Fruit fly (Drosophila melanogaster) whole organism, prepupa: ENCODE results near the gene CG43290.

ENCODE experiments used
- CG10631 ChIP-seq: fragments of 200-800 bp; sonication (Bioruptor generic); optimal IDR thresholded peaks from 2 replicates; lab custom pipeline; 2016; ENCODE audit warnings: missing biosample characterization, missing genetic modification characterization
- CG11294 ChIP-seq: fragments of 200-800 bp; sonication (Bioruptor generic); IDR thresholded peaks from 2 replicates; pipeline ENCODE4 v1.3.6; 2022; ENCODE audit warnings: missing biosample characterization, missing genetic modification characterization
- CG11762 ChIP-seq: fragments of 200-800 bp; sonication (Bioruptor generic); optimal IDR thresholded peaks from 3 replicates; lab custom pipeline; 2016; ENCODE audit warnings: missing biosample characterization, missing genetic modification characterization; ENCODE audit not compliant: insufficient read depth
- CG11902 ChIP-seq: fragments of 200-800 bp; sonication (Bioruptor generic); optimal IDR thresholded peaks from 3 replicates; lab custom pipeline; 2016; ENCODE audit warnings: missing biosample characterization, missing genetic modification characterization
- CG1621 ChIP-seq: fragments of 200-800 bp; sonication (Bioruptor generic); optimal IDR thresholded peaks from 3 replicates; lab custom pipeline; 2018; ENCODE audit warnings: missing biosample characterization, mild to moderate bottlenecking, missing genetic modification characterization
- CG16779 ChIP-seq: fragments of 200-800 bp; sonication (Bioruptor generic); optimal IDR thresholded peaks from 3 replicates; lab custom pipeline; 2017; ENCODE audit warnings: missing biosample characterization, mild to moderate bottlenecking, missing genetic modification characterization
- CG3032 ChIP-seq: fragments of 200-800 bp; optimal IDR thresholded peaks from 2 replicates; lab custom pipeline; 2019; ENCODE audit warnings: missing biosample characterization, mild to moderate bottlenecking, missing genetic modification characterization, moderate library complexity
- CG31627 ChIP-seq: fragments of 200-800 bp; sonication (Bioruptor generic); optimal IDR thresholded peaks from 3 replicates; lab custom pipeline; 2016; ENCODE audit warnings: missing biosample characterization, missing genetic modification characterization
- CG32006 ChIP-seq: fragments of 200-800 bp; sonication (Bioruptor generic); optimal IDR thresholded peaks from 3 replicates; lab custom pipeline; 2017; ENCODE audit warnings: missing biosample characterization, mild to moderate bottlenecking, missing genetic modification characterization
- CG34406 ChIP-seq: fragments of 200-800 bp; sonication (Bioruptor generic); optimal IDR thresholded peaks from 3 replicates; lab custom pipeline; 2016; ENCODE audit warnings: missing biosample characterization, missing genetic modification characterization
- CG3919 ChIP-seq: fragments of 200-800 bp; sonication (Bioruptor generic); optimal IDR thresholded peaks from 3 replicates; lab custom pipeline; 2016; ENCODE audit warnings: missing biosample characterization, missing genetic modification characterization
- CG6163 ChIP-seq: fragments of 200-800 bp; sonication (Bioruptor generic); IDR thresholded peaks from 3 replicates; pipeline ENCODE4 v1.3.6; 2022; ENCODE audit warnings: missing biosample characterization, missing genetic modification characterization
- CG6276 ChIP-seq: fragments of 200-800 bp; sonication (Bioruptor generic); optimal IDR thresholded peaks from 2 replicates; lab custom pipeline; 2017; ENCODE audit warnings: missing biosample characterization, mild to moderate bottlenecking, missing genetic modification characterization
- CG6792 ChIP-seq: fragments of 200-800 bp; sonication (Bioruptor generic); optimal IDR thresholded peaks from 3 replicates; lab custom pipeline; 2016; ENCODE audit warnings: missing biosample characterization, missing genetic modification characterization
- CG6854 ChIP-seq: fragments of 200-800 bp; sonication (Bioruptor generic); optimal IDR thresholded peaks from 2 replicates; lab custom pipeline; 2017; ENCODE audit warnings: missing biosample characterization, mild to moderate bottlenecking, missing genetic modification characterization
- CG7368 ChIP-seq: fragments of 200-800 bp; sonication (Bioruptor generic); optimal IDR thresholded peaks from 3 replicates; lab custom pipeline; 2016; ENCODE audit warnings: missing biosample characterization, missing genetic modification characterization
- CG8119 ChIP-seq: fragments of 200-800 bp; sonication (Bioruptor generic); IDR thresholded peaks from 3 replicates; pipeline ENCODE4 v1.3.6; 2022; ENCODE audit warnings: missing biosample characterization, missing genetic modification characterization
- CG8319 ChIP-seq: fragments of 200-800 bp; sonication (Bioruptor generic); optimal IDR thresholded peaks from 3 replicates; lab custom pipeline; 2016; ENCODE audit warnings: missing biosample characterization, missing genetic modification characterization
- CG8632 ChIP-seq: fragments of 200-800 bp; sonication (Bioruptor generic); optimal IDR thresholded peaks from 3 replicates; lab custom pipeline; 2016; ENCODE audit warnings: missing biosample characterization, missing genetic modification characterization
- CG9139 ChIP-seq: fragments of 200-800 bp; sonication (Bioruptor generic); optimal IDR thresholded peaks from 3 replicates; lab custom pipeline; 2017; ENCODE audit warnings: missing biosample characterization, mild to moderate bottlenecking, missing genetic modification characterization
- Eip75B ChIP-seq: fragments of 200-800 bp; sonication (Bioruptor generic); optimal IDR thresholded peaks from 3 replicates; lab custom pipeline; 2016; ENCODE audit warnings: missing biosample characterization, missing genetic modification characterization
- Ets21C ChIP-seq: fragments of 200-800 bp; sonication (Bioruptor generic); optimal IDR thresholded peaks from 3 replicates; lab custom pipeline; 2016; ENCODE audit warnings: missing biosample characterization, missing genetic modification characterization
- Gug ChIP-seq: fragments of 200-800 bp; sonication (Bioruptor generic); IDR thresholded peaks from 2 replicates; pipeline ENCODE4 v1.3.6; 2022; ENCODE audit warnings: missing biosample characterization, missing genetic modification characterization
- Hr38 ChIP-seq: sonication (Bioruptor generic); optimal IDR thresholded peaks from 2 replicates; lab custom pipeline; 2016; ENCODE audit warnings: missing biosample characterization, missing genetic modification characterization
- Hr39 ChIP-seq: fragments of 200-800 bp; sonication (Bioruptor generic); optimal IDR thresholded peaks from 2 replicates; lab custom pipeline; 2016; ENCODE audit warnings: missing biosample characterization, missing genetic modification characterization
- Lpt ChIP-seq: fragments of 200-800 bp; sonication (Bioruptor generic); optimal IDR thresholded peaks from 3 replicates; lab custom pipeline; 2016; ENCODE audit warnings: missing biosample characterization, missing genetic modification characterization
- Met ChIP-seq: fragments of 200-800 bp; sonication (Bioruptor generic); optimal IDR thresholded peaks from 3 replicates; lab custom pipeline; 2016; ENCODE audit warnings: missing biosample characterization, missing genetic modification characterization
- OdsH ChIP-seq: fragments of 200-800 bp; sonication (Bioruptor generic); optimal IDR thresholded peaks from 3 replicates; lab custom pipeline; 2016; ENCODE audit warnings: missing biosample characterization, missing genetic modification characterization
- Smox ChIP-seq: fragments of 200-800 bp; sonication (Bioruptor generic); optimal IDR thresholded peaks from 3 replicates; lab custom pipeline; 2016; ENCODE audit warnings: missing biosample characterization, missing genetic modification characterization
- Sox15 ChIP-seq: fragments of 200-800 bp; sonication (Bioruptor generic); optimal IDR thresholded peaks from 3 replicates; lab custom pipeline; 2016; ENCODE audit warnings: missing biosample characterization, missing genetic modification characterization
- acj6 ChIP-seq: fragments of 200-800 bp; sonication (Bioruptor generic); optimal IDR thresholded peaks from 3 replicates; lab custom pipeline; 2016; ENCODE audit warnings: missing biosample characterization, missing genetic modification characterization
- cyc ChIP-seq: fragments of 200-800 bp; sonication (Bioruptor generic); optimal IDR thresholded peaks from 3 replicates; lab custom pipeline; 2016; ENCODE audit warnings: missing biosample characterization, missing genetic modification characterization
- dac ChIP-seq: fragments of 200-800 bp; sonication (Bioruptor generic); optimal IDR thresholded peaks from 2 replicates; lab custom pipeline; 2017; ENCODE audit warnings: missing biosample characterization, mild to moderate bottlenecking, missing genetic modification characterization
- dsx ChIP-seq: fragments of 200-800 bp; optimal IDR thresholded peaks from 3 replicates; lab custom pipeline; 2019; ENCODE audit warnings: missing biosample characterization, mild to moderate bottlenecking, missing genetic modification characterization, moderate library complexity; ENCODE audit not compliant: poor library complexity, severe bottlenecking
- eg ChIP-seq: fragments of 200-800 bp; sonication (Bioruptor generic); IDR thresholded peaks from 3 replicates; pipeline ENCODE4 v1.3.6; 2022; ENCODE audit warnings: missing biosample characterization, missing genetic modification characterization
- esn ChIP-seq: fragments of 200-800 bp; sonication (Bioruptor generic); optimal IDR thresholded peaks from 2 replicates; lab custom pipeline; 2016; ENCODE audit warnings: missing biosample characterization, mild to moderate bottlenecking, missing genetic modification characterization, moderate library complexity
- fd59A ChIP-seq: fragments of 200-800 bp; sonication (Bioruptor generic); optimal IDR thresholded peaks from 2 replicates; lab custom pipeline; 2017; ENCODE audit warnings: missing biosample characterization, mild to moderate bottlenecking, missing genetic modification characterization, missing genetic modification reagents
- fd85E ChIP-seq: fragments of 200-800 bp; sonication (Bioruptor generic); optimal IDR thresholded peaks from 3 replicates; lab custom pipeline; 2016; ENCODE audit warnings: missing biosample characterization, missing genetic modification characterization
- fkh ChIP-seq: fragments of 200-800 bp; sonication (Bioruptor generic); optimal IDR thresholded peaks from 3 replicates; lab custom pipeline; 2017; ENCODE audit warnings: missing biosample characterization, mild to moderate bottlenecking, missing genetic modification characterization, moderate library complexity
- net ChIP-seq: fragments of 200-800 bp; sonication (Bioruptor generic); optimal IDR thresholded peaks from 3 replicates; lab custom pipeline; 2016; ENCODE audit warnings: missing biosample characterization, missing genetic modification characterization
- pdm3 ChIP-seq: fragments of 200-800 bp; sonication (Bioruptor generic); optimal IDR thresholded peaks from 3 replicates; lab custom pipeline; 2016; ENCODE audit warnings: missing biosample characterization, missing genetic modification characterization
- salr ChIP-seq, 2 experiments: fragments of 200-800 bp; sonication (Bioruptor generic); optimal IDR thresholded peaks; 3 replicates each; lab custom pipeline; 2016 to 2018; ENCODE audit warnings: missing biosample characterization in 2 of 2, missing genetic modification characterization in 2 of 2, mild to moderate bottlenecking in 1 of 2
- ss ChIP-seq, 2 experiments: fragments of 200-800 bp; sonication (Bioruptor generic); optimal IDR thresholded peaks; 2 replicates in 1 of 2; 3 replicates in 1 of 2; lab custom pipeline; 2017 to 2018; ENCODE audit warnings: mild to moderate bottlenecking in 2 of 2, missing biosample characterization in 2 of 2, missing genetic modification characterization in 2 of 2, moderate library complexity in 1 of 2
- svp ChIP-seq: fragments of 200-800 bp; sonication (Bioruptor generic); peaks from one replicate; lab custom pipeline; 2016; ENCODE audit warnings: missing biosample characterization, missing genetic modification characterization
- topi ChIP-seq: fragments of 200-800 bp; sonication (Bioruptor generic); optimal IDR thresholded peaks from 3 replicates; lab custom pipeline; 2016; ENCODE audit warnings: missing biosample characterization, missing genetic modification characterization
- vri ChIP-seq: fragments of 200-800 bp; sonication (Bioruptor generic); optimal IDR thresholded peaks from 3 replicates; lab custom pipeline; 2016; ENCODE audit warnings: missing biosample characterization, mild to moderate bottlenecking, missing genetic modification characterization

CG43290 gene

DNA sequence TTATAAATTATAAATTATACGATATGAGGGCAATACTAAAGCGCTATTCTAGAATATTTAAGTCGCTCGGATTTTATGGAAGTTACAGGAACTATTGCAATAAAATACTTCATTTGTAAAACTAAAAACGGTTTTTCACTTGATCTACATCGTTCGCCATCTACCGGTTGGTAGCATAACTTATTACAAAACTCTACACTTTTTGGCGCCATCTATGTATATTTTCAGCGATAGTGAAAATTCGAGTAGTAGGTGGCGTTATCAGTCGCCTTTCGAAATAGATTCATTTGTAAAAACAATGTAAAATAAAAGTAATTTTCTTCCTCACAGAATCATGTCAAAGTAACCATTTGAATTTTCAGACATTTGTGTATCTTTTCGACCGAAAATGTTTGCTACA lies 2.9 kb downstream of the CG43290 start, which contains the start of gene nxf4 (continued):
- TF ChIP-seq CG8632 (GFP tag; lab: Kevin White, UChicago) (no peak), fd59A (GFP tag; lab: Kevin White, UChicago) (no peak), Hr39 (GFP tag; lab: Kevin White, UChicago) (peak; percentile 59), CG34406 (GFP tag; lab: Kevin White, UChicago) (no peak), CG3919 (GFP tag; lab: Kevin White, UChicago) (peak; percentile 40), pdm3 (GFP tag; lab: Kevin White, UChicago) (peak; percentile 34), CG6163 (GFP tag; lab: Robert Waterston, UW) (no peak), Eip75B (GFP tag; lab: Kevin White, UChicago) (peak; percentile 15), net (GFP tag; lab: Kevin White, UChicago) (no peak), esn (GFP tag; lab: Kevin White, UChicago) (peak; percentile 43), CG3032 (tag; lab: Kevin White, UChicago) (no peak), Lpt (GFP tag; lab: Kevin White, UChicago) (no peak), fd85E (GFP tag; lab: Kevin White, UChicago) (no peak), CG32006 (GFP tag; lab: Kevin White, UChicago) (no peak), CG6792 (GFP tag; lab: Kevin White, UChicago) (no peak), Met (GFP tag; lab: Kevin White, UChicago) (peak; percentile 23), Hr38 (GFP tag; lab: Kevin White, UChicago) (no peak), ss (GFP tag; optimal IDR thresholded peaks at IDR 0.05; lab: Kevin White, UChicago) (no peak), vri (GFP tag; lab: Kevin White, UChicago) (no peak), Ets21C (GFP tag; lab: Kevin White, UChicago) (no peak), Sox15 (GFP tag; lab: Kevin White, UChicago) (no peak), OdsH (GFP tag; lab: Kevin White, UChicago) (peak; percentile 33), topi (GFP tag; lab: Kevin White, UChicago) (peak; percentile 32), CG31627 (GFP tag; lab: Kevin White, UChicago) (peak; percentile 61), CG1621 (no peak), fkh (GFP tag; lab: Kevin White, UChicago) (no peak), cyc (GFP tag; lab: Kevin White, UChicago) (peak; percentile 61), CG9139 (GFP tag; lab: Kevin White, UChicago) (no peak), CG8319 (no peak), eg (GFP tag; lab: Robert Waterston, UW) (no peak), Smox (GFP tag; lab: Kevin White, UChicago) (peak; percentile 27), salr (GFP tag; optimal IDR thresholded peaks at IDR 0.05; lab: Kevin White, UChicago) (no peak), dac (GFP tag; lab: Kevin White, UChicago) (peak; percentile 1), CG10631 (peak; percentile 24), CG11294 (no peak), dsx (GFP tag; lab: Kevin White, UChicago) (no peak), acj6 (peak; percentile 30), svp (GFP tag; lab: Kevin White, UChicago) (peak; percentile 67), CG6276 (no peak)

DNA sequence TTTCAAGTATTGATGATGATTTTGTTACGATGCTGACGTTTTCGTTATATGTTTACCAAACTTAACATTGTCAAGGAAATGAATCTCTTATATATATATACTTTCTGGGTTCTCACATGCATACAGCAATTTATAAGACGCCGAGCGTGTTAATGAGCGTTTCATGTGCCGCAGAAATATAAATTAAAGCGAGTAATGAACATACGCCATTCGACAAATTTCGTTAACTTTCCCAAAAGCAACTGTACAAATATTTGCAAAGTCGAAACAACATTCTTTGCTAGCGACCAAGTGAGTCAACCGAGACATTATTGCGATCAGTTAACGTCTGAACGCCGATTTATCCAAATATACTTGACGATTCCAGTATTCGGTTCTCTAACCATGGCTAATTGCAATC lies 4.6 kb downstream of the CG43290 start, which contains the start of gene CG31496:
TSS of gene CG31496 (plus strand) at position 301 of the 400 bp plus-strand sequence.
- TF ChIP-seq CG11902 (GFP tag; lab: Kevin White, UChicago) (no peak), fkh (GFP tag; lab: Kevin White, UChicago) (peak; percentile 36)

DNA sequence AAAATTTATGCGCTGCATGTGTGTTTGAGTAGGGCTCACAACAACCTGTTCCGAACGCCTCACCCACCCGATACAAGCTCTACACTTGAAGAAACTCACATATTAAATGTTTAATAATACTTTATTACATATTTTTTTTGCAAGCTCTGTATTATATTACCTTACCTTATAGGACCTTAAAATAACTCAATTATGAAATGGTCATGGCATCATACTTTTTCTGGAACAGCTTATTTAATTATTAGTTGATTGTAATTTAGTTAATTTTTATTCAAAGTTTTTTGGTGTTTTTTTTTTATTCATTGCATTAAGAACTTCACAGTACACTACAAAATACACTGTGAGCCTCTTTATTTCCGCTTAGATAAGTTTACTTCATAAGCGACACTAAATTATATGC lies 12.9 kb downstream of the CG43290 start:
- TF ChIP-seq fkh (GFP tag; lab: Kevin White, UChicago) = no peak
- TF ChIP-seq Hr38 (GFP tag; lab: Kevin White, UChicago) = no peak
- TF ChIP-seq CG16779 (tag; lab: Kevin White, UChicago) = no peak
- TF ChIP-seq CG1621 = no peak
- TF ChIP-seq esn (GFP tag; lab: Kevin White, UChicago) = peak; percentile 64
- TF ChIP-seq CG6854 (GFP tag; lab: Kevin White, UChicago) = no peak
- peak; percentile 20 for TF ChIP-seq pdm3 (GFP tag; lab: Kevin White, UChicago)
- TF ChIP-seq CG8119 (GFP tag; lab: Robert Waterston, UW) = peak; percentile 35; the same call in 1 of the 3 replicates
- TF ChIP-seq cyc (GFP tag; lab: Kevin White, UChicago) = peak; percentile 16
- TF ChIP-seq CG6792 (GFP tag; lab: Kevin White, UChicago) = peak; percentile 30
- TF ChIP-seq net (GFP tag; lab: Kevin White, UChicago) = no peak
- no peak for TF ChIP-seq Sox15 (GFP tag; lab: Kevin White, UChicago)
- peak in 1 of 2 experiments; percentile 7 for TF ChIP-seq salr (GFP tag; optimal IDR thresholded peaks at IDR 0.05; lab: Kevin White, UChicago)
- TF ChIP-seq Gug = no peak
- peak; percentile 13 for TF ChIP-seq CG11762
- no peak for TF ChIP-seq CG8319
- peak in 1 of 2 experiments; percentile 52 for TF ChIP-seq ss (GFP tag; optimal IDR thresholded peaks at IDR 0.05; lab: Kevin White, UChicago)
- no peak for TF ChIP-seq CG7368 (GFP tag; lab: Kevin White, UChicago)
- no peak for TF ChIP-seq eg (GFP tag; lab: Robert Waterston, UW)
- TF ChIP-seq vri (GFP tag; lab: Kevin White, UChicago) = peak; percentile 12
- no peak for TF ChIP-seq CG9139 (GFP tag; lab: Kevin White, UChicago)
- peak; percentile 52 for TF ChIP-seq CG10631
- TF ChIP-seq CG31627 (GFP tag; lab: Kevin White, UChicago) = peak; percentile 10
- TF ChIP-seq CG34406 (GFP tag; lab: Kevin White, UChicago) = peak; percentile 62
